Fruit fly (Drosophila melanogaster) whole organism, embryonic: ENCODE results near the gene IRSp53.

Experiments
- ATbp ChIP-seq: fragments of 200-800 bp; sonication (Bioruptor generic); optimal IDR thresholded peaks from 2 replicates; lab custom pipeline; 2017; ENCODE audit warnings: missing biosample characterization, mild to moderate bottlenecking, missing genetic modification characterization, missing genetic modification reagents
- CG10147 ChIP-seq: fragments of 200-800 bp; sonication (Bioruptor generic); optimal IDR thresholded peaks from 2 replicates; lab custom pipeline; 2019; ENCODE audit warnings: missing biosample characterization, mild to moderate bottlenecking, missing genetic modification characterization, moderate library complexity
- CG11456 ChIP-seq: fragments of 200-800 bp; sonication (Bioruptor generic); IDR thresholded peaks from 3 replicates; pipeline ENCODE4 v1.3.6; 2022; ENCODE audit warnings: missing biosample characterization, missing genetic modification characterization
- CG11696 ChIP-seq: fragments of 200-800 bp; sonication (Bioruptor generic); IDR thresholded peaks from 2 replicates; pipeline ENCODE4 v1.3.6; 2022; ENCODE audit warnings: missing biosample characterization, missing genetic modification characterization
- CG11723 ChIP-seq: fragments of 200-800 bp; sonication (Bioruptor generic); optimal IDR thresholded peaks from 2 replicates; lab custom pipeline; 2017; ENCODE audit warnings: missing biosample characterization, mild to moderate bottlenecking, missing genetic modification characterization
- CG12155 ChIP-seq: fragments of 200-800 bp; sonication (Bioruptor generic); optimal IDR thresholded peaks from 3 replicates; lab custom pipeline; 2016; ENCODE audit warnings: missing biosample characterization, missing genetic modification characterization
- CG13624 ChIP-seq: fragments of 200-800 bp; sonication (Bioruptor generic); optimal IDR thresholded peaks from 2 replicates; lab custom pipeline; 2016; ENCODE audit warnings: missing biosample characterization, missing genetic modification characterization
- CG14667 ChIP-seq: fragments of 200-800 bp; sonication (Bioruptor generic); IDR thresholded peaks from 2 replicates; pipeline ENCODE4 v1.3.6; 2022; ENCODE audit warnings: missing biosample characterization, missing genetic modification characterization
- CG15269 ChIP-seq: fragments of 200-800 bp; sonication (Bioruptor generic); optimal IDR thresholded peaks from 2 replicates; lab custom pipeline; 2018; ENCODE audit warnings: missing biosample characterization, mild to moderate bottlenecking, missing genetic modification characterization, moderate library complexity
- CG15514 ChIP-seq: fragments of 200-800 bp; sonication (Bioruptor generic); optimal IDR thresholded peaks from 3 replicates; lab custom pipeline; 2017; ENCODE audit warnings: missing biosample characterization, missing genetic modification characterization, mild to moderate bottlenecking, moderate library complexity, missing genetic modification reagents
- CG17829 ChIP-seq: fragments of 200-800 bp; optimal IDR thresholded peaks from 2 replicates; lab custom pipeline; 2019; ENCODE audit warnings: missing biosample characterization, mild to moderate bottlenecking, missing genetic modification characterization, moderate library complexity
- CG18011 ChIP-seq: fragments of 200-800 bp; sonication (Bioruptor generic); optimal IDR thresholded peaks from 2 replicates; lab custom pipeline; 2017; ENCODE audit warnings: missing biosample characterization, missing genetic modification characterization, mild to moderate bottlenecking, moderate library complexity, missing genotype
- CG18599 ChIP-seq: fragments of 200-800 bp; sonication (Bioruptor generic); optimal IDR thresholded peaks from 3 replicates; lab custom pipeline; 2017; ENCODE audit warnings: missing biosample characterization, missing genetic modification characterization, mild to moderate bottlenecking, moderate library complexity, missing genetic modification reagents
- CG2202 ChIP-seq: fragments of 200-800 bp; sonication (Bioruptor generic); optimal IDR thresholded peaks from 2 replicates; lab custom pipeline; 2018; ENCODE audit warnings: missing biosample characterization, mild to moderate bottlenecking, missing genetic modification characterization
- CG31224 ChIP-seq: fragments of 200-800 bp; sonication (Bioruptor generic); IDR thresholded peaks from 2 replicates; pipeline ENCODE4 v1.3.6; 2022; ENCODE audit warnings: missing biosample characterization, missing genetic modification characterization
- CG31388 ChIP-seq: fragments of 200-800 bp; sonication (Bioruptor generic); optimal IDR thresholded peaks from 2 replicates; lab custom pipeline; 2016; ENCODE audit warnings: missing biosample characterization, missing genetic modification characterization
- CG3847 ChIP-seq: fragments of 200-800 bp; sonication (Bioruptor generic); IDR thresholded peaks from 2 replicates; pipeline ENCODE4 v1.3.6; 2022; ENCODE audit warnings: missing biosample characterization, missing genetic modification characterization
- CG4328 ChIP-seq: fragments of 200-800 bp; sonication (Bioruptor generic); optimal IDR thresholded peaks from 3 replicates; lab custom pipeline; 2017; ENCODE audit warnings: missing biosample characterization, missing genetic modification reagents, missing genetic modification characterization
- CG4617 ChIP-seq: fragments of 200-800 bp; sonication (Bioruptor generic); optimal IDR thresholded peaks from 3 replicates; lab custom pipeline; 2016; ENCODE audit warnings: missing biosample characterization, missing genetic modification characterization, borderline replicate concordance
- CG7839 ChIP-seq: fragments of 200-800 bp; sonication (Bioruptor generic); optimal IDR thresholded peaks from 3 replicates; lab custom pipeline; 2018; ENCODE audit warnings: missing biosample characterization, mild to moderate bottlenecking, missing genetic modification characterization, moderate library complexity
- CG8089 ChIP-seq: fragments of 200-800 bp; sonication (Bioruptor generic); optimal IDR thresholded peaks from 3 replicates; lab custom pipeline; 2016; ENCODE audit warnings: missing biosample characterization, missing genetic modification characterization
- CG8924 ChIP-seq: fragments of 200-800 bp; optimal IDR thresholded peaks from 3 replicates; lab custom pipeline; 2019; ENCODE audit warnings: missing biosample characterization, mild to moderate bottlenecking, missing genetic modification characterization, moderate library complexity
- Chrac-16 ChIP-seq: fragments of 200-800 bp; sonication (Bioruptor generic); optimal IDR thresholded peaks from 3 replicates; lab custom pipeline; 2016; ENCODE audit warnings: missing biosample characterization, missing genetic modification characterization
- Drgx ChIP-seq: fragments of 200-800 bp; sonication (Bioruptor generic); IDR thresholded peaks from 2 replicates; pipeline ENCODE4 v1.3.6; 2022; ENCODE audit warnings: missing biosample characterization, missing genetic modification characterization
- HLH4C ChIP-seq: fragments of 200-800 bp; sonication (Bioruptor generic); IDR thresholded peaks from 3 replicates; pipeline ENCODE4 v1.3.6; 2022; ENCODE audit warnings: missing biosample characterization, missing genetic modification characterization; ENCODE audit not compliant: partially characterized antibody
- Hr3 ChIP-seq: fragments of 200-800 bp; sonication (Bioruptor generic); optimal IDR thresholded peaks from 3 replicates; lab custom pipeline; 2016; ENCODE audit warnings: missing biosample characterization, missing genetic modification characterization
- Hr51 ChIP-seq, 2 experiments: fragments of 200-800 bp; sonication (Bioruptor generic); optimal IDR thresholded peaks; 2 replicates in 1 of 2; 3 replicates in 1 of 2; lab custom pipeline; 2016 to 2018; ENCODE audit warnings: missing biosample characterization in 2 of 2, missing genetic modification characterization in 2 of 2, mild to moderate bottlenecking in 1 of 2, moderate library complexity in 1 of 2
- Rx ChIP-seq: fragments of 200-800 bp; sonication (Bioruptor generic); IDR thresholded peaks from 2 replicates; pipeline ENCODE4 v1.3.6; 2022; ENCODE audit warnings: missing biosample characterization, missing genetic modification characterization
- Ssrp ChIP-seq: fragments of 200-800 bp; sonication (Bioruptor generic); optimal IDR thresholded peaks from 2 replicates; lab custom pipeline; 2018; ENCODE audit warnings: missing biosample characterization, mild to moderate bottlenecking, missing genetic modification characterization, moderate library complexity
- aop ChIP-seq: fragments of 200-800 bp; sonication (Bioruptor generic); IDR thresholded peaks from 2 replicates; pipeline ENCODE4 v1.3.6; 2022; ENCODE audit warnings: missing biosample characterization, missing genetic modification characterization
- caup ChIP-seq: fragments of 200-800 bp; sonication (Bioruptor generic); optimal IDR thresholded peaks from 3 replicates; lab custom pipeline; 2017; ENCODE audit warnings: missing biosample characterization, mild to moderate bottlenecking, missing genetic modification characterization, moderate library complexity; ENCODE audit not compliant: severe bottlenecking
- cg ChIP-seq: fragments of 200-800 bp; sonication (Bioruptor generic); optimal IDR thresholded peaks from 3 replicates; lab custom pipeline; 2019; ENCODE audit warnings: missing biosample characterization, mild to moderate bottlenecking, missing genetic modification characterization, moderate library complexity
- crol ChIP-seq: fragments of 200-800 bp; sonication (Bioruptor generic); IDR thresholded peaks from 2 replicates; pipeline ENCODE4 v1.3.6; 2022; ENCODE audit warnings: missing biosample characterization, missing genetic modification characterization
- danr ChIP-seq: fragments of 200-800 bp; sonication (Bioruptor generic); IDR thresholded peaks from 2 replicates; pipeline ENCODE4 v1.3.6; 2022; ENCODE audit warnings: missing biosample characterization, missing genetic modification characterization
- ems ChIP-seq: fragments of 200-800 bp; sonication (Bioruptor generic); optimal IDR thresholded peaks from 3 replicates; lab custom pipeline; 2016; ENCODE audit warnings: missing biosample characterization, missing genetic modification characterization
- fd3F ChIP-seq: fragments of 200-800 bp; sonication (Bioruptor generic); optimal IDR thresholded peaks from 2 replicates; lab custom pipeline; 2018; ENCODE audit warnings: missing biosample characterization, mild to moderate bottlenecking, missing genetic modification characterization, moderate library complexity
- her ChIP-seq: fragments of 200-800 bp; sonication (Bioruptor generic); optimal IDR thresholded peaks from 2 replicates; lab custom pipeline; 2016; ENCODE audit warnings: missing biosample characterization, missing genetic modification characterization
- ind ChIP-seq: fragments of 200-800 bp; sonication (Bioruptor generic); optimal IDR thresholded peaks from 3 replicates; lab custom pipeline; 2016; ENCODE audit warnings: missing biosample characterization, missing genetic modification characterization
- lmd ChIP-seq: fragments of 200-800 bp; sonication (Bioruptor generic); IDR thresholded peaks from 2 replicates; pipeline ENCODE4 v1.3.6; 2022; ENCODE audit warnings: missing biosample characterization, missing genetic modification characterization
- mirr ChIP-seq: fragments of 200-800 bp; sonication (Bioruptor generic); optimal IDR thresholded peaks from 3 replicates; lab custom pipeline; 2018; ENCODE audit warnings: missing biosample characterization, mild to moderate bottlenecking, missing genetic modification characterization
- nom ChIP-seq: fragments of 200-800 bp; sonication (Bioruptor generic); optimal IDR thresholded peaks from 2 replicates; lab custom pipeline; 2017; ENCODE audit warnings: missing biosample characterization, missing genetic modification characterization, mild to moderate bottlenecking, moderate library complexity, missing genetic modification reagents
- oc ChIP-seq: fragments of 200-800 bp; sonication (Bioruptor generic); optimal IDR thresholded peaks from 2 replicates; lab custom pipeline; 2018; ENCODE audit warnings: missing biosample characterization, mild to moderate bottlenecking, missing genetic modification characterization, moderate library complexity
- onecut ChIP-seq: fragments of 200-800 bp; sonication (Bioruptor generic); IDR thresholded peaks from 2 replicates; pipeline ENCODE4 v1.3.6; 2022; ENCODE audit warnings: missing biosample characterization, missing genetic modification characterization
- scrt ChIP-seq: fragments of 200-800 bp; sonication (Bioruptor generic); optimal IDR thresholded peaks from 2 replicates; lab custom pipeline; 2018; ENCODE audit warnings: missing biosample characterization, mild to moderate bottlenecking, missing genetic modification characterization, moderate library complexity
- sens-2 ChIP-seq: fragments of 200-800 bp; sonication (Bioruptor generic); IDR thresholded peaks from 2 replicates; pipeline ENCODE4 v1.3.6; 2022; ENCODE audit warnings: missing biosample characterization, missing genetic modification characterization
- sim ChIP-seq: fragments of 200-800 bp; sonication (Bioruptor generic); IDR thresholded peaks from 2 replicates; pipeline ENCODE4 v1.3.6; 2022; ENCODE audit warnings: missing biosample characterization, missing genetic modification characterization
- so ChIP-seq: fragments of 200-800 bp; sonication (Bioruptor generic); IDR thresholded peaks from 3 replicates; pipeline ENCODE4 v1.3.6; 2022; ENCODE audit warnings: missing biosample characterization, missing genetic modification characterization
- ssp ChIP-seq: fragments of 200-800 bp; sonication (Bioruptor generic); IDR thresholded peaks from 2 replicates; pipeline ENCODE4 v1.3.6; 2022; ENCODE audit warnings: missing biosample characterization, missing genetic modification characterization

IRSp53 gene

DNA sequence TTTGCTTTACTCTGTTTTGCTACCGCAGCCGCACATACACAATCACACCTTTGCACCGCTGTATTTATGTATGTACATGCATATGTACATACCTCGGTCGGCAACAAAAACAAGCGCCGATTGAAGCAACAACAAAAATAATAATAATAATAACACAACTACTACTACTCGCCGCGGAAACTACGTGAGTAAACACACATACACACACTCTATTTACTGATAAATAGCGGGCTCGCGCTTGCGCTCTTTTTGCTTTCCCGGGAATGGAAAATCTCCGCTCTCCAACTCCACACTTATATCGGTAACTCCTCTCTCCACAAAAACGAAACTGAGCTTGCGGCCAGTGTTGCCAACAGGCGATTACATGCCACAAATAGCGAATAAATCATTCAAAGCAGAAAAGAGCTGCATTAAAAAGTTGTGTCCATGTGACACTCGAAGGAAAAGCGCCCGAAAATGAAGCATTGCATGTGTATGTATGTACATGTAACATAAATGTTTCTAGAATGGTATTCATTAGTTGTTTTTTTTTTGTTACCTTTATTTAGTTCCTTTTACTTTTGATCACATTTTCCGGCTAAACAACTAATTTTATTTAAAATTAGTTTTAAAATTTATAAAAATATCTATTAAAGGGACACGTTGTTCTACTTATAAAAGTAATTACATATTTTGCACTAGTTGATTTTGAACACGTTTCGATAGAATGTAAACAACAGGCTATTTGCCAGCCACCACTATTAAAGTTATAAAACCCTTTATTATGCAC lies 17.0 kb upstream of the IRSp53 start (continued):
- peak; percentile 74 for TF ChIP-seq CG8089 (GFP tag; lab: Kevin White, UChicago)
- TF ChIP-seq CG12155 (GFP tag; lab: Kevin White, UChicago), result peak; percentile 61
- TF ChIP-seq ind (GFP tag; lab: Kevin White, UChicago), result no peak
- no peak for TF ChIP-seq ssp (GFP tag; lab: Robert Waterston, UW)
- peak; percentile 48 to 76 for TF ChIP-seq Hr51 (GFP tag; optimal IDR thresholded peaks at IDR 0.05; lab: Kevin White, UChicago)
- TF ChIP-seq onecut (GFP tag; lab: Robert Waterston, UW), result peak; percentile 84
- peak; percentile 77 for TF ChIP-seq sim (GFP tag; lab: Robert Waterston, UW)
- TF ChIP-seq lmd (GFP tag; lab: Robert Waterston, UW), result no peak; the same call in 1 of the 2 replicates
- TF ChIP-seq CG3847 (GFP tag; lab: Robert Waterston, UW), result peak; percentile 54
- TF ChIP-seq CG18599, result peak; percentile 91
- no peak for TF ChIP-seq HLH4C (GFP tag; lab: Robert Waterston, UW)
- TF ChIP-seq Hr3 (GFP tag; lab: Kevin White, UChicago), result peak; percentile 19
- peak; percentile 81; the same call in 2 of the 3 replicates for TF ChIP-seq CG11456 (GFP tag; lab: Robert Waterston, UW)
- TF ChIP-seq CG13624 (GFP tag; lab: Kevin White, UChicago), result peak; percentile 37
- peak; percentile 91; the same call in 2 of the 3 replicates for TF ChIP-seq so (GFP tag; lab: Robert Waterston, UW)
- TF ChIP-seq sens-2 (GFP tag; lab: Robert Waterston, UW), result peak; percentile 68
- peak; percentile 69 for TF ChIP-seq CG10147 (GFP tag; lab: Kevin White, UChicago)
- peak; percentile 62 for TF ChIP-seq CG15269 (tag; lab: Kevin White, UChicago)
- TF ChIP-seq CG2202 (tag; lab: Kevin White, UChicago), result peak; percentile 69
- TF ChIP-seq Rx (GFP tag; lab: Robert Waterston, UW), result no peak
- peak; percentile 73 for TF ChIP-seq nom (GFP tag; lab: Kevin White, UChicago)
- peak; percentile 69 for TF ChIP-seq CG11723 (GFP tag; lab: Kevin White, UChicago)
- TF ChIP-seq CG18011 (GFP tag; lab: Kevin White, UChicago), result peak; percentile 23
- TF ChIP-seq Chrac-16, result no peak
- TF ChIP-seq danr (GFP tag; lab: Robert Waterston, UW), result peak; percentile 20; the same call in 1 of the 2 replicates
- peak; percentile 12 for TF ChIP-seq CG4617
- peak; percentile 86 for TF ChIP-seq CG8924
- TF ChIP-seq CG17829 (tag; lab: Kevin White, UChicago), result peak; percentile 50
- TF ChIP-seq her, result peak; percentile 1
- TF ChIP-seq CG31388 (GFP tag; lab: Kevin White, UChicago), result peak; percentile 5
- peak; percentile 86 for TF ChIP-seq caup (GFP tag; lab: Kevin White, UChicago)
- no peak for TF ChIP-seq aop (GFP tag; lab: Robert Waterston, UW)
- TF ChIP-seq Drgx (GFP tag; lab: Robert Waterston, UW), result peak; percentile 53; the same call in 1 of the 2 replicates
- peak; percentile 94 for TF ChIP-seq ATbp (GFP tag; lab: Kevin White, UChicago)
- peak; percentile 32 for TF ChIP-seq CG7839 (tag; lab: Kevin White, UChicago)
- TF ChIP-seq Ssrp (tag; lab: Kevin White, UChicago), result peak; percentile 2
- peak; percentile 96 for TF ChIP-seq mirr (GFP tag; lab: Kevin White, UChicago)
- no peak for TF ChIP-seq CG31224 (GFP tag; lab: Robert Waterston, UW)
- peak; percentile 61 for TF ChIP-seq fd3F (GFP tag; lab: Kevin White, UChicago)
- peak; percentile 15 for TF ChIP-seq ems (GFP tag; lab: Kevin White, UChicago)
- TF ChIP-seq scrt (GFP tag; lab: Kevin White, UChicago), result peak; percentile 78
- 0 out of 2 replicates have a peak, but pooled peaks have one; percentile 26 for TF ChIP-seq CG11696 (GFP tag; lab: Robert Waterston, UW)
- 0 out of 2 replicates have a peak, but pooled peaks have one; percentile 11 for TF ChIP-seq crol
- TF ChIP-seq CG4328 (GFP tag; lab: Kevin White, UChicago), result peak; percentile 95
- TF ChIP-seq CG15514 (GFP tag; lab: Kevin White, UChicago), result peak; percentile 73
- peak; percentile 99 for TF ChIP-seq cg
- no peak for TF ChIP-seq CG14667
- no peak for TF ChIP-seq oc (tag; lab: Kevin White, UChicago)
